Fruit fly (Drosophila melanogaster) whole organism, wandering third instar larva: ENCODE data around the gene Rhau.

Experiments used
- CrebA ChIP-seq: fragments of 200-800 bp; sonication (Bioruptor generic); optimal IDR thresholded peaks from 2 replicates; lab custom pipeline; 2016; ENCODE audit warnings: missing biosample characterization, mild to moderate bottlenecking, missing genetic modification characterization, borderline replicate concordance
- Dif ChIP-seq: fragments of 200-275, 200-300 bp; sonication (Bioruptor generic); optimal IDR thresholded peaks from 2 replicates; lab custom pipeline; 2018; ENCODE audit warnings: missing biosample characterization, missing genetic modification characterization; ENCODE audit not compliant: partially characterized antibody
- HLH106 ChIP-seq: fragments of 200-800 bp; optimal IDR thresholded peaks from 3 replicates; lab custom pipeline; 2019; ENCODE audit warnings: missing biosample characterization, mild to moderate bottlenecking, missing genetic modification characterization, moderate library complexity
- Hr78 ChIP-seq: fragments of >200 bp; optimal IDR thresholded peaks from 2 replicates; lab custom pipeline; 2017; ENCODE audit warnings: missing biosample characterization, missing genetic modification characterization
- Hr83 ChIP-seq: fragments of 200-300 bp; sonication (Bioruptor generic); optimal IDR thresholded peaks from 2 replicates; lab custom pipeline; 2016; ENCODE audit warnings: missing biosample characterization, mild to moderate bottlenecking, missing genetic modification characterization, moderate library complexity; ENCODE audit not compliant: poor library complexity, severe bottlenecking
- Myc ChIP-seq: fragments of >200 bp; optimal IDR thresholded peaks from 2 replicates; lab custom pipeline; 2017
- N ChIP-seq: fragments of >200 bp; optimal IDR thresholded peaks from 2 replicates; lab custom pipeline; 2018; ENCODE audit warnings: missing biosample characterization, missing external identifiers, missing genetic modification characterization
- Sp1 ChIP-seq: fragments of 200-800 bp; sonication (Bioruptor generic); optimal IDR thresholded peaks from 3 replicates; lab custom pipeline; 2019; ENCODE audit warnings: missing biosample characterization, mild to moderate bottlenecking, missing genetic modification characterization, moderate library complexity
- br ChIP-seq: fragments of 200-800 bp; sonication (Bioruptor generic); optimal IDR thresholded peaks from 2 replicates; lab custom pipeline; 2016; ENCODE audit warnings: missing biosample characterization, missing genetic modification characterization
- brk ChIP-seq: fragments of 200-800 bp; sonication (Bioruptor generic); optimal IDR thresholded peaks from 2 replicates; lab custom pipeline; 2016; ENCODE audit warnings: missing biosample characterization, mild to moderate bottlenecking, missing genetic modification characterization
- dl ChIP-seq, 2 experiments: fragments of 175-275, 200-275 bp in 1 of 2; fragments of 200-275 bp in 1 of 2; sonication (Bioruptor generic); optimal IDR thresholded peaks; lab custom pipeline; 2018; ENCODE audit warnings: mild to moderate bottlenecking in 2 of 2, missing biosample characterization in 2 of 2, missing genetic modification characterization in 2 of 2, moderate library complexity in 2 of 2; ENCODE audit not compliant: partially characterized antibody in 2 of 2, insufficient read depth in 1 of 2
- fru ChIP-seq: fragments of 200-800 bp; sonication (Bioruptor generic); optimal IDR thresholded peaks from 3 replicates; lab custom pipeline; 2016; ENCODE audit warnings: missing biosample characterization, mild to moderate bottlenecking, missing genetic modification characterization
- h ChIP-seq: fragments of 200-800 bp; sonication (Bioruptor generic); optimal IDR thresholded peaks from 3 replicates; lab custom pipeline; 2016; ENCODE audit warnings: missing biosample characterization, mild to moderate bottlenecking, missing genetic modification characterization
- jim ChIP-seq: fragments of 175-275, 200-325 bp; sonication (Bioruptor generic); optimal IDR thresholded peaks from 2 replicates; lab custom pipeline; 2016; ENCODE audit warnings: missing biosample characterization, mild to moderate bottlenecking, missing genetic modification characterization
- lola ChIP-seq: fragments of >200 bp; optimal IDR thresholded peaks from 2 replicates; lab custom pipeline; 2017; ENCODE audit warnings: missing biosample characterization, missing genetic modification characterization
- pan ChIP-seq: fragments of >200 bp; optimal IDR thresholded peaks from 2 replicates; lab custom pipeline; 2017
- rgr ChIP-seq: fragments of 200-800 bp; sonication (Bioruptor generic); optimal IDR thresholded peaks from 3 replicates; lab custom pipeline; 2016; ENCODE audit warnings: missing biosample characterization, mild to moderate bottlenecking, missing genetic modification characterization
- sv ChIP-seq: fragments of 200-800 bp; sonication (Bioruptor generic); optimal IDR thresholded peaks from 3 replicates; lab custom pipeline; 2016; ENCODE audit warnings: missing biosample characterization, missing genetic modification characterization
- woc ChIP-seq: sonication (Bioruptor generic); optimal IDR thresholded peaks from 2 replicates; lab custom pipeline; 2016; ENCODE audit warnings: missing biosample characterization, mild to moderate bottlenecking, missing genetic modification characterization

The Rhau gene

dm6 chr2L:20714468-20715404, 43.0 kb downstream of the Rhau start, which contains the start of gene Hr38:
TSS of gene Hr38 (minus strand) at chr2L:20714588.
- TF ChIP-seq CrebA (GFP tag; lab: Kevin White, UChicago) (no peak), Sp1 (GFP tag; lab: Kevin White, UChicago) (no peak), brk (no peak), sv (peak; percentile 1), fru (no peak), dl (GFP tag; optimal IDR thresholded peaks at IDR 0.05; lab: Kevin White, UChicago; ENCODE audit: insufficient read depth in 1 of 2, partially characterized antibody in 2 of 2) (peak; percentile 36 to 79), br (GFP tag; lab: Kevin White, UChicago) (no peak), Dif (GFP tag; lab: Kevin White, UChicago) (peak; percentile 84), HLH106 (no peak), h (GFP tag; lab: Kevin White, UChicago) (peak; percentile 33)

- TF ChIP-seq N (GFP tag; lab: Kevin White, UChicago) (no peak), woc (GFP tag; lab: Kevin White, UChicago) (no peak), Myc (no peak), h (GFP tag; lab: Kevin White, UChicago) (no peak), lola (GFP tag; lab: Kevin White, UChicago) (no peak), pan (lab: Kevin White, UChicago) (no peak), fru (no peak), Hr83 (GFP tag; lab: Kevin White, UChicago) (no peak), Hr78 (GFP tag; lab: Kevin White, UChicago) (no peak), jim (GFP tag; lab: Kevin White, UChicago) (no peak), rgr (GFP tag; lab: Kevin White, UChicago) (no peak), brk (no peak)
Measured at dm6 chr2L:20705869-20706368, 51.9 kb downstream of the Rhau start.
